Worm (Caenorhabditis elegans) whole organism, mixed stage, embryonic: ENCODE results near the gene rpb-9.

Experiments
- M03D4.4 ChIP-seq: sonication (generic microtip); optimal IDR thresholded peaks from 2 replicates; lab custom pipeline; 2017; ENCODE audit warnings: mild to moderate bottlenecking, missing genetic modification characterization, missing compliant biosample characterization
- bed-3 ChIP-seq: fragments of 200-800 bp; sonication (Bioruptor generic); optimal IDR thresholded peaks from 3 replicates; lab custom pipeline; 2018; ENCODE audit warnings: mild to moderate bottlenecking, missing genetic modification characterization, moderate library complexity, missing compliant biosample characterization
- ceh-39 ChIP-seq: fragments of 150-350 bp; optimal IDR thresholded peaks from 2 replicates; lab custom pipeline; 2014; ENCODE audit warnings: missing biosample characterization, missing genetic modification characterization
- ceh-43 ChIP-seq: fragments of 200-800 bp; sonication (Bioruptor generic); optimal IDR thresholded peaks from 2 replicates; lab custom pipeline; 2018; ENCODE audit warnings: mild to moderate bottlenecking, missing genetic modification characterization, moderate library complexity, missing compliant biosample characterization
- ceh-83 ChIP-seq: fragments of 200-800 bp; sonication (Bioruptor generic); optimal IDR thresholded peaks from 2 replicates; lab custom pipeline; 2018; ENCODE audit warnings: mild to moderate bottlenecking, missing genetic modification characterization, missing compliant biosample characterization
- ces-1 ChIP-seq: fragments of 150-350 bp; optimal IDR thresholded peaks from 2 replicates; lab custom pipeline; 2014; ENCODE audit warnings: missing biosample characterization, missing genetic modification reagents, missing genetic modification characterization
- drap-1 ChIP-seq: fragments of 200-800 bp; sonication (Bioruptor generic); optimal IDR thresholded peaks from 3 replicates; lab custom pipeline; 2018; ENCODE audit warnings: mild to moderate bottlenecking, missing genetic modification characterization, missing compliant biosample characterization
- elt-1 ChIP-seq: sonication (generic microtip); optimal IDR thresholded peaks from 2 replicates; lab custom pipeline; 2017; ENCODE audit warnings: missing genetic modification characterization, mild to moderate bottlenecking, missing compliant biosample characterization, antibody characterized with exemption, moderate library complexity, borderline replicate concordance; ENCODE audit not compliant: insufficient read depth
- elt-3 ChIP-seq: fragments of 150-350 bp; optimal IDR thresholded peaks from 2 replicates; lab custom pipeline; 2014; ENCODE audit warnings: missing biosample characterization, missing genetic modification characterization
- flh-1 ChIP-seq: fragments of 200-800 bp; sonication (Bioruptor generic); optimal IDR thresholded peaks from 2 replicates; lab custom pipeline; 2018; ENCODE audit warnings: mild to moderate bottlenecking, missing genetic modification characterization, moderate library complexity, missing compliant biosample characterization
- hlh-1 ChIP-seq: fragments of 150-350 bp; optimal IDR thresholded peaks from 2 replicates; lab custom pipeline; 2014; ENCODE audit warnings: missing biosample characterization, missing genetic modification reagents, missing genetic modification characterization
- lin-13 ChIP-seq: fragments of 150-350 bp; optimal IDR thresholded peaks from 2 replicates; lab custom pipeline; 2014; ENCODE audit warnings: missing biosample characterization, missing genetic modification characterization
- lin-32 ChIP-seq: fragments of 200-800 bp; sonication (Bioruptor generic); optimal IDR thresholded peaks from 2 replicates; lab custom pipeline; 2018; ENCODE audit warnings: mild to moderate bottlenecking, missing genetic modification characterization, missing compliant biosample characterization
- lsy-2 ChIP-seq: fragments of 150-350 bp; optimal IDR thresholded peaks from 2 replicates; lab custom pipeline; 2014; ENCODE audit warnings: missing biosample characterization, missing genetic modification characterization
- mep-1 ChIP-seq: fragments of 150-350 bp; optimal IDR thresholded peaks from 2 replicates; lab custom pipeline; 2017; ENCODE audit warnings: missing biosample characterization, missing genetic modification reagents, missing genetic modification characterization, inconsistent platforms
- mls-2 ChIP-seq: sonication (generic microtip); optimal IDR thresholded peaks from 2 replicates; lab custom pipeline; 2016; ENCODE audit warnings: mild to moderate bottlenecking, missing genetic modification characterization, moderate library complexity, missing compliant biosample characterization
- nhr-12 ChIP-seq: fragments of 150-350 bp; optimal IDR thresholded peaks from 2 replicates; lab custom pipeline; 2014; ENCODE audit warnings: missing biosample characterization, missing genetic modification characterization
- nhr-2 ChIP-seq: fragments of 150-350 bp; optimal IDR thresholded peaks from 2 replicates; lab custom pipeline; 2014; ENCODE audit warnings: missing biosample characterization, missing genetic modification characterization
- nhr-237 ChIP-seq: fragments of 150-350 bp; optimal IDR thresholded peaks from 2 replicates; lab custom pipeline; 2014; ENCODE audit warnings: missing biosample characterization, missing genetic modification characterization
- nhr-76 ChIP-seq: sonication (generic microtip); optimal IDR thresholded peaks from 2 replicates; lab custom pipeline; 2017; ENCODE audit warnings: missing biosample characterization, missing genetic modification characterization
- pha-4 ChIP-seq: fragments of 150-350 bp; optimal IDR thresholded peaks from 2 replicates; lab custom pipeline; 2018; ENCODE audit warnings: missing biosample characterization, missing genetic modification reagents, missing genetic modification characterization
- sem-2 ChIP-seq: fragments of 200-800 bp; sonication (Bioruptor generic); optimal IDR thresholded peaks from 2 replicates; lab custom pipeline; 2018; ENCODE audit warnings: mild to moderate bottlenecking, missing genetic modification characterization, missing compliant biosample characterization
- snpc-4 ChIP-seq: fragments of 150-350 bp; optimal IDR thresholded peaks from 2 replicates; lab custom pipeline; 2014; ENCODE audit warnings: missing biosample characterization, missing genetic modification characterization
- sptf-1 ChIP-seq: sonication (generic microtip); optimal IDR thresholded peaks from 2 replicates; lab custom pipeline; 2017; ENCODE audit warnings: mild to moderate bottlenecking, missing genetic modification characterization, moderate library complexity, missing compliant biosample characterization
- tbx-8 ChIP-seq: fragments of 200-800 bp; sonication (Bioruptor generic); optimal IDR thresholded peaks from 2 replicates; lab custom pipeline; 2018; ENCODE audit warnings: mild to moderate bottlenecking, missing genetic modification characterization, moderate library complexity, missing compliant biosample characterization
- unc-120 ChIP-seq: sonication (generic microtip); optimal IDR thresholded peaks from 2 replicates; lab custom pipeline; 2017; ENCODE audit warnings: missing genetic modification characterization, missing compliant biosample characterization; ENCODE audit not compliant: poor library complexity, severe bottlenecking
- unc-62 ChIP-seq: fragments of 150-350 bp; optimal IDR thresholded peaks from 2 replicates; lab custom pipeline; 2014; ENCODE audit warnings: missing biosample characterization, missing genetic modification reagents, missing genetic modification characterization
- zip-8 ChIP-seq: fragments of 150-350 bp; optimal IDR thresholded peaks from 2 replicates; lab custom pipeline; 2014; ENCODE audit warnings: missing biosample characterization, missing genetic modification characterization
- ztf-11 ChIP-seq: fragments of 150-350 bp; optimal IDR thresholded peaks from 2 replicates; lab custom pipeline; 2014; ENCODE audit warnings: missing biosample characterization, missing genetic modification characterization

Gene rpb-9

DNA sequence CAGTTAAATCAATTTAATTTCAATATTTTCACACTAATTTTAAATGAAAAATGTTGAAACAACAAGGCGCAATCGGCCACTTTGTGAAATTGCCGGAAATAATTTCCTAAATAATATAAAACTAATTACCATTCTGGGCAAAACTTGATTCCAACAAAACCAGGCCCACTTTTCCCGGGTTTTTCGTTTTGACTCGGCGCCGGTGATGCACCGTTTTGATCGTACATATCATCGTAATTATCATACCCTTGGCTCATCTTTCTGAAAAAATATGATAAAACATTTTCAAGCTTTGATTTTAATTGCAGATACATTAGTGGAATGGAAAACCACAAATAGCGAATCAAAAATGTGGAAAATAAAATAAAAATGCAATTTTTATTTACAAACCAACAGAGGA lies at the start of gene rpb-9:
Gene rpb-9, minus strand, starts transcription at position 314 of the 400 bp plus-strand sequence.
- TF ChIP-seq drap-1 (GFP tag; lab: Kevin White, UChicago) = no peak
- no peak for TF ChIP-seq flh-1 (GFP tag; lab: Kevin White, UChicago)
- TF ChIP-seq pha-4 (tag; lab: Kevin White, UChicago) = no peak
- TF ChIP-seq mls-2 (tag; lab: Kevin White, UChicago) = no peak
- TF ChIP-seq M03D4.4 (tag; lab: Kevin White, UChicago) = no peak
- no peak for TF ChIP-seq nhr-2 (tag; lab: Kevin White, UChicago)
- no peak for TF ChIP-seq sem-2 (GFP tag; lab: Kevin White, UChicago)
- no peak for TF ChIP-seq lin-13 (tag; lab: Kevin White, UChicago)
- no peak for TF ChIP-seq elt-1 (tag; lab: Kevin White, UChicago)
- TF ChIP-seq zip-8 (tag; lab: Kevin White, UChicago) = no peak
- no peak for TF ChIP-seq unc-120 (tag; lab: Kevin White, UChicago)
- no peak for TF ChIP-seq ces-1 (GFP tag; lab: Kevin White, UChicago)
- TF ChIP-seq hlh-1 = no peak
- no peak for TF ChIP-seq lin-32 (GFP tag; lab: Kevin White, UChicago)

DNA sequence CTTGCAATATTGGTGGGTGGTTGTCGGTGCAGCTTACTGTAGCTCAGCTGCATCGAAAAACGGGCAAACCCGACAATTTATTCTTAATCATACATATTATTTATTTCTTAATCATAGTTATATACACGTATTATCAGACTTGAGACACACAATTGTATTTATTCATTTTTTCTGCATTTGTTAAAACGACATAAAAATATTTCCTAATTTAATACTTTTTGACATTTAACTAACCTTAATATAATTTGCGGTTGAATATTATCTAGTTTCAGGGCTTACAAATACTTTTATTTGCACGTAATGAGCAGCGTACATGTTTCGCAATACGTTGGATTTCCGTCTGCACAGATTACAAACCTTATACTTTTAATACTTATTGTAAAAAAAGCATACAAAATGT lies 46.2 kb upstream of the rpb-9 start, which contains the start of gene str-138:
Gene str-138, plus strand, starts transcription at position 301 of the 400 bp plus-strand sequence.
- no peak for TF ChIP-seq unc-62 (GFP tag; lab: Kevin White, UChicago)
- TF ChIP-seq sptf-1 (tag; lab: Kevin White, UChicago) = no peak
- TF ChIP-seq, all 35 proteins: peak for 0

DNA sequence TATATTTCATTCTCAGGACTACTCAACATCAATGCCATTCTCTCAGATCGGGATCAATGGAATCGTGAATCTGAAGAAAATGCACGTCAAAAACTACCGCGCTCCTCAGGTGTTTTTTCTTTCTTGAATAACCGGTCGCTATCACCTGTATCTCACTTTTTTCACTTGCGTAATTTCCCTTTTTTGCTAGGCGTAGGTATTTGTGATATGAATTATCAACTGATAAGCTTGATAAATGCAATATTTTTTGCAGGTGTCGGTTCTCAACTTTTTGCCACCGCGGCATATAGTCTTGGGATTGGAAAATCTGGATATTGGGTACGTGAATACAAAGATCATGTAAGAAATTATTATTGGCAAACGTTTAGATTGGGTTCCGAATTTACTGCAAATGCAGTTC lies 43.0 kb upstream of the rpb-9 start:
- TF ChIP-seq ceh-83 (GFP tag; lab: Kevin White, UChicago) (no peak), M03D4.4 (tag; lab: Kevin White, UChicago) (no peak), mep-1 (tag; lab: Kevin White, UChicago) (no peak), bed-3 (GFP tag; lab: Kevin White, UChicago) (no peak), pha-4 (tag; lab: Kevin White, UChicago) (no peak), nhr-2 (tag; lab: Kevin White, UChicago) (no peak), ceh-43 (no peak), snpc-4 (tag; lab: Kevin White, UChicago) (no peak), ztf-11 (tag; lab: Kevin White, UChicago) (no peak), lin-13 (tag; lab: Kevin White, UChicago) (no peak), elt-1 (tag; lab: Kevin White, UChicago) (no peak), lsy-2 (tag; lab: Kevin White, UChicago) (no peak), tbx-8 (no peak), nhr-12 (tag; lab: Kevin White, UChicago) (no peak), unc-120 (tag; lab: Kevin White, UChicago) (no peak)
- TF ChIP-seq, all 35 proteins: peak for 0

DNA sequence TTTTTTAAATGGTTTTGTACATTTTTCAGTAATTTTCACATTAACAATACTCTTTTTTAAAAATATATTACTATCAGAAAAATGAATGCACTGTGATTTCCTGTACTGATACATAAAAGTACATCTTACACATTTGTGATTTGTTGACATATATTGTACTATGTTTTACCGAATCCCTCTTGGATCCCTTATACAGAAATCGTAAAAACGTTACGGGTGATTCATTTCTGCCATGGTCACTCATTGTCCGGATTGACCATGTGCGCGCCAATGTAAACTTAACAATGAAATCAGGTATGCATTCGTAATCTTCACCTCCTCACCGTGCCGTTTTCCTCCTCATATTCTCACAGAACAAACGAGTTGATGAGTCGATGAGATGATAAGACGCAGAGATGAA lies 42.0 kb upstream of the rpb-9 start, which contains the start of gene ZC513.2:
Gene ZC513.2, plus strand, starts transcription at position 301 of the 400 bp plus-strand sequence.
- TF ChIP-seq ceh-83 (GFP tag; lab: Kevin White, UChicago) (no peak), elt-3 (tag; lab: Kevin White, UChicago) (no peak), sem-2 (GFP tag; lab: Kevin White, UChicago) (no peak), zip-8 (tag; lab: Kevin White, UChicago) (no peak), sptf-1 (tag; lab: Kevin White, UChicago) (no peak), snpc-4 (tag; lab: Kevin White, UChicago) (no peak), nhr-76 (tag; lab: Kevin White, UChicago) (no peak), pha-4 (tag; lab: Kevin White, UChicago) (no peak), nhr-237 (no peak), hlh-1 (no peak), flh-1 (GFP tag; lab: Kevin White, UChicago) (no peak), nhr-12 (tag; lab: Kevin White, UChicago) (no peak)

DNA sequence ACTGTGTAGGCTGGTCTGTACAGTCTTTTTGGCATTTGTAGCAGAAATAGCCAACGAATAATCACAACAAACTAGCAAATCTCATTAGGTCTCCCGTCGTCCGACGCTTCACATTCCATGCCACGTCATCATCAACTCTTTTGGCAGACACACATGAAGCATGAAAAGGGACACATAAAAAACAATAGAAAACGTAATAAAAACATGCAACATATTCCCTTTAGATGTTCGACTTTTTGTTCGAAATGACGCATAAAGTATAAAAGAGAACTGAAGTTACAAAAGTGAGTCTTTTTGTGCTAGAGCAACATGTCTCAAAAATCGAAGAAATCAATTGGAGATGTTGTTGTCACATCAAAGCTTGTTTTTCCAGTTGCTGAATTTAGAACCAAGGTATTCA lies 39.7 kb upstream of the rpb-9 start, which contains the start of gene sth-1:
Gene sth-1, plus strand, starts transcription at position 301 of the 400 bp plus-strand sequence.
- TF ChIP-seq elt-1 (tag; lab: Kevin White, UChicago) = no peak
- no peak for TF ChIP-seq M03D4.4 (tag; lab: Kevin White, UChicago)
- TF ChIP-seq nhr-12 (tag; lab: Kevin White, UChicago) = no peak
- TF ChIP-seq lin-32 (GFP tag; lab: Kevin White, UChicago) = no peak
- no peak for TF ChIP-seq nhr-2 (tag; lab: Kevin White, UChicago)
- no peak for TF ChIP-seq ceh-43
- TF ChIP-seq zip-8 (tag; lab: Kevin White, UChicago) = no peak
- TF ChIP-seq nhr-237 = no peak
- TF ChIP-seq unc-120 (tag; lab: Kevin White, UChicago) = no peak
- TF ChIP-seq lin-13 (tag; lab: Kevin White, UChicago) = no peak
- TF ChIP-seq sem-2 (GFP tag; lab: Kevin White, UChicago) = no peak
- TF ChIP-seq ces-1 (GFP tag; lab: Kevin White, UChicago) = no peak
- no peak for TF ChIP-seq nhr-76 (tag; lab: Kevin White, UChicago)
- TF ChIP-seq ztf-11 (tag; lab: Kevin White, UChicago) = no peak
- no peak for TF ChIP-seq ceh-39 (tag; lab: Kevin White, UChicago)
- TF ChIP-seq tbx-8 = no peak
- TF ChIP-seq, all 35 proteins: peak for 0
